Fruit fly (Drosophila melanogaster): ENCODE results near the gene promL.

The promL gene

DNA sequence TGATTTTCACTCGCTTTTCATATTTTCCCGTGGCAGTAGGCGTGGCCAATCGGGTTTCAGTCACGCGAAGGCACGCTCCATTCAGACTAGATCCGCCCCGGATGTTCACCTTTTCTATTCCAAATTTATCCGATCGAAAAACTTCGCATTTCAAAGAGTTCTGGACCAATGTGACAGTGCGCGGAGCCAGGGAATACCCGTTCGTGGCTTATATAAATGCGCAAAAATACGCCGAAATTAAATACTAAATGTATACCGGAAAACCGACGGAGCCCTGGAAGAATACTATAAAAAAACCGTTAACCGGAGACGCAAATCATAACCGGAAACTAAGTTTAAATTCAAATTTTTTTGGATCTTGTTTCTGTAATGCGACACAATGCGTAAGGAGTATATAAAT, at the start of gene promL (continued):
- peak; percentile 55 for TF ChIP-seq PHDP (tag; optimal IDR thresholded peaks at IDR 0.05)
- TF ChIP-seq salm (tag; optimal IDR thresholded peaks at IDR 0.05) = peak; percentile 66
- peak; percentile 67 for TF ChIP-seq gsb-n (tag; optimal IDR thresholded peaks at IDR 0.05)
- TF ChIP-seq CG4360 (GFP tag; IDR thresholded peaks at IDR 0.05) = no peak; the same call in 1 of the 2 replicates
- TF ChIP-seq caup (GFP tag; optimal IDR thresholded peaks at IDR 0.05; ENCODE audit: severe bottlenecking) = peak; percentile 76
- TF ChIP-seq sisA (GFP tag; IDR thresholded peaks at IDR 0.05) = no peak
- TF ChIP-seq NC2α (GFP tag; optimal IDR thresholded peaks at IDR 0.05) = no peak
- TF ChIP-seq CG8924 (tag; optimal IDR thresholded peaks at IDR 0.05) = peak; percentile 63
- peak; percentile 31 for TF ChIP-seq ftz-f1 (GFP tag; optimal IDR thresholded peaks at IDR 0.05)
- no peak for TF ChIP-seq CG18476 (GFP tag; optimal IDR thresholded peaks at IDR 0.05)
- TF ChIP-seq Usf (GFP tag; optimal IDR thresholded peaks at IDR 0.05) = no peak
- peak; percentile 79 for TF ChIP-seq bcd (GFP tag; optimal IDR thresholded peaks at IDR 0.05)
- TF ChIP-seq CG11504 (tag; optimal IDR thresholded peaks at IDR 0.05) = peak; percentile 72
- peak; percentile 53 for TF ChIP-seq D19A (tag; optimal IDR thresholded peaks at IDR 0.05)
- peak; percentile 59 for TF ChIP-seq CG12104 (GFP tag; optimal IDR thresholded peaks at IDR 0.05)
- TF ChIP-seq Dbx (GFP tag; IDR thresholded peaks at IDR 0.05) = peak; percentile 35; the same call in 1 of the 3 replicates
- no peak for TF ChIP-seq CG14860 (GFP tag; IDR thresholded peaks at IDR 0.05; ENCODE audit: partially characterized antibody)
- TF ChIP-seq Hand (GFP tag; optimal IDR thresholded peaks at IDR 0.05) = peak; percentile 18
- TF ChIP-seq CG8281 (tag; optimal IDR thresholded peaks at IDR 0.05) = peak; percentile 17
- peak; percentile 20 for TF ChIP-seq bab2 (GFP tag; optimal IDR thresholded peaks at IDR 0.05)
- TF ChIP-seq CG9817 (tag; optimal IDR thresholded peaks at IDR 0.05) = peak; percentile 46
- peak; percentile 83 for TF ChIP-seq kni (GFP tag; optimal IDR thresholded peaks at IDR 0.05)
- peak; percentile 80 for TF ChIP-seq Meics (GFP tag; optimal IDR thresholded peaks at IDR 0.05)
- TF ChIP-seq Bteb2 (GFP tag; optimal IDR thresholded peaks at IDR 0.05) = peak; percentile 79
- peak; percentile 97 for TF ChIP-seq Ets65A (GFP tag)
- peak in 1 of 2 experiments; percentile 43 for TF ChIP-seq dpn (GFP tag; optimal IDR thresholded peaks at IDR 0.05)
- peak; percentile 22 for TF ChIP-seq CG3995 (GFP tag; optimal IDR thresholded peaks at IDR 0.05)
- TF ChIP-seq ems (GFP tag; optimal IDR thresholded peaks at IDR 0.05) = peak; percentile 66
- peak; percentile 44; the same call in 1 of the 2 replicates for TF ChIP-seq CG13287 (GFP tag; IDR thresholded peaks at IDR 0.05; ENCODE audit: partially characterized antibody)
- TF ChIP-seq CG4617 (GFP tag; optimal IDR thresholded peaks at IDR 0.05; ENCODE audit: borderline replicate concordance) = peak; percentile 74
- TF ChIP-seq CG13123 (GFP tag; optimal IDR thresholded peaks at IDR 0.05) = no peak
- TF ChIP-seq tap (tag; optimal IDR thresholded peaks at IDR 0.05) = peak; percentile 12
- TF ChIP-seq Hey (tag; optimal IDR thresholded peaks at IDR 0.05) = peak; percentile 16
- TF ChIP-seq B-H2 (GFP tag; optimal IDR thresholded peaks at IDR 0.05) = peak; percentile 70
- peak; percentile 68 for TF ChIP-seq CG13624 (GFP tag; optimal IDR thresholded peaks at IDR 0.05)
- TF ChIP-seq pfk (GFP tag; optimal IDR thresholded peaks at IDR 0.05) = no peak
- TF ChIP-seq zfh2 (GFP tag; optimal IDR thresholded peaks at IDR 0.05) = peak; percentile 6
- TF ChIP-seq lilli (GFP tag; optimal IDR thresholded peaks at IDR 0.05) = peak; percentile 47
- peak; percentile 64 for TF ChIP-seq CG10147 (GFP tag; optimal IDR thresholded peaks at IDR 0.05)
- TF ChIP-seq fd64A (GFP tag; optimal IDR thresholded peaks at IDR 0.05) = peak; percentile 41
- no peak for TF ChIP-seq Lpt (GFP tag; optimal IDR thresholded peaks at IDR 0.05)
- TF ChIP-seq chif (GFP tag; optimal IDR thresholded peaks at IDR 0.05) = peak; percentile 12 to 38
- TF ChIP-seq BEAF-32 (GFP tag; optimal IDR thresholded peaks at IDR 0.05) = peak; percentile 47
- peak; percentile 43 for TF ChIP-seq CG7556 (GFP tag; optimal IDR thresholded peaks at IDR 0.05)
- TF ChIP-seq Med (GFP tag) = peak; percentile 95
- TF ChIP-seq CG8388 (GFP tag; optimal IDR thresholded peaks at IDR 0.05) = peak; percentile 34
- no peak for TF ChIP-seq hkb (optimal IDR thresholded peaks at IDR 0.05)
- peak; percentile 58 for TF ChIP-seq hkb (GFP tag; IDR thresholded peaks at IDR 0.05)
- no peak for TF ChIP-seq CG9215 (GFP tag; IDR thresholded peaks at IDR 0.05)
- peak; percentile 49 for TF ChIP-seq CG30403 (GFP tag; optimal IDR thresholded peaks at IDR 0.05)
- no peak for TF ChIP-seq Ravus (GFP tag; IDR thresholded peaks at IDR 0.05)
